Fruit fly (Drosophila melanogaster): ENCODE measurements around the gene dpr11.

The dpr11 gene

DNA sequence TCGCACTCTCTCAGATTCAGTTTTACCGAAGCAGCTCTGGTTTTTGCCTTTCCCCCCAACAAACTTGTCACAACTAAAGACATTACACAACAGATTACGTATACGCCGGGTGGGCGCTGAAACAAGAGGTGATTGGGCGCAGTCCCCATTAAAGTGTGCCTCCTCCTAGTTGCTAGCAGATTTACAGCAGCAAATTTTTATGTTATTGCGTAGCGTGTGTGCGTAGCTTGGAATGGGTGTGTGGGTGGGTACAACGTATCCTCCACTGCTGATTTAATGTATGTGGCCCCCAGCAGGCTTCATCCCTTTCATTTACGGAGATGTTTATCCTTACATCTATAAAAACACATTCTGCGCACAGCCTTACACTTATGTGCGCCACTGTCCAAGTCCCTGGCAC, 24.3 kb downstream of the dpr11 start:
- TF ChIP-seq CG3032 (tag; optimal IDR thresholded peaks at IDR 0.05) (no peak), Ets21C (GFP tag; optimal IDR thresholded peaks at IDR 0.05) (no peak), vri (GFP tag; optimal IDR thresholded peaks at IDR 0.05) (no peak), fkh (GFP tag; optimal IDR thresholded peaks at IDR 0.05) (no peak), net (GFP tag; optimal IDR thresholded peaks at IDR 0.05) (no peak), CG7368 (GFP tag; optimal IDR thresholded peaks at IDR 0.05) (no peak), Hr39 (GFP tag; optimal IDR thresholded peaks at IDR 0.05) (no peak), pdm3 (GFP tag; optimal IDR thresholded peaks at IDR 0.05) (no peak), CG1621 (tag; optimal IDR thresholded peaks at IDR 0.05) (no peak), CG8119 (GFP tag; IDR thresholded peaks at IDR 0.05) (no peak), Ets96B (tag; optimal IDR thresholded peaks at IDR 0.05) (no peak), Lpt (GFP tag; optimal IDR thresholded peaks at IDR 0.05) (no peak), Eip75B (GFP tag; optimal IDR thresholded peaks at IDR 0.05) (no peak), CG6808 (GFP tag; optimal IDR thresholded peaks at IDR 0.05) (no peak), CG6276 (GFP tag; optimal IDR thresholded peaks at IDR 0.05) (no peak), svp (GFP tag) (no peak), CG11902 (GFP tag; optimal IDR thresholded peaks at IDR 0.05) (no peak), Sox15 (GFP tag; optimal IDR thresholded peaks at IDR 0.05) (no peak)

DNA sequence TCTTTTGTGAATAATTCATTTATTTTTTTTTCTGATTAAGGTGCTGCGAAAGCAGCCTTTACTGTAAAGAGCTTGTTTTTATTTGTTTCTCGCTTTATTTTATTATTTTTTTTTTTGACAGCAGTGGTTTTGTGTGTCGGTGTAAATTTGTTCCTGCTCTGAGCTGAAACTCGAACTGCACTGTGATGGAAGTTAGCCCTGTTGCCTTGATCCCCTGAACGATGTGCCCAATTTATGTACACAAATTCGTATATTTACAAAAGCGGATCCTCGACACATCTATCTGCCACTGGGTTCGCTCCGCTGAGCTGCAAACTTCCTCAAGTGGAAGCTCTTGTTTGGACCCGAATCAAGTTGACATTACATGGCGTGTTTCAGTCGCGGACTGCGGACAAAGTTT, 32.9 kb downstream of the dpr11 start, which contains the start of gene CG1137:
Gene CG1137, minus strand, starts transcription at position 101 of the 400 bp plus-strand sequence.
- TF ChIP-seq CG34406 (GFP tag; optimal IDR thresholded peaks at IDR 0.05) (no peak), Sox15 (GFP tag; optimal IDR thresholded peaks at IDR 0.05) (no peak), topi (GFP tag; optimal IDR thresholded peaks at IDR 0.05) (no peak), CG8632 (GFP tag; optimal IDR thresholded peaks at IDR 0.05) (no peak), spab (GFP tag; optimal IDR thresholded peaks at IDR 0.05) (no peak), Hr38 (GFP tag; optimal IDR thresholded peaks at IDR 0.05) (no peak), Sox102F (GFP tag; optimal IDR thresholded peaks at IDR 0.05) (no peak), Eip78C (GFP tag) (no peak), Ets21C (GFP tag; optimal IDR thresholded peaks at IDR 0.05) (no peak)

DNA sequence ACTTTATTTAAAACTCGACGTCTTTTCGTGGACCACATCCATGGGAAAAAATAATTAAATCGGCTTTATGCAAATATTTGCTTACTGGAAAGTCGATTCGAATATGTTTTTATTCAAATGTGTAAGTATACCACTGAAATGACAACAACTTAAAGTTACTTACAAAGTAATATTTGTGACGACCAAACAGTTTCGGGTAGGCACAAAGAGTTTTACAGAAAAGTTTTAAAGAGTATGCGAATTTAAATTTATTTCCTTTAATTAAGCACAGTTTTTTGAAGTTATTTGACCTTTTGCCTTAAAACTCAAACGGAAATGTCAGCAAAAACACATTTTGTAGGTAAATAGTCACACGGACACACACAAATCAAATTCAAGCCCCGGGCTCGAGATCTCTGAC, 44.4 kb downstream of the dpr11 start, which contains the start of gene Pif2:
Gene Pif2, plus strand, starts transcription at position 301 of the 400 bp plus-strand sequence.
- TF ChIP-seq CG32006 (GFP tag; optimal IDR thresholded peaks at IDR 0.05) = no peak
- no peak for TF ChIP-seq spab (GFP tag; optimal IDR thresholded peaks at IDR 0.05)

DNA sequence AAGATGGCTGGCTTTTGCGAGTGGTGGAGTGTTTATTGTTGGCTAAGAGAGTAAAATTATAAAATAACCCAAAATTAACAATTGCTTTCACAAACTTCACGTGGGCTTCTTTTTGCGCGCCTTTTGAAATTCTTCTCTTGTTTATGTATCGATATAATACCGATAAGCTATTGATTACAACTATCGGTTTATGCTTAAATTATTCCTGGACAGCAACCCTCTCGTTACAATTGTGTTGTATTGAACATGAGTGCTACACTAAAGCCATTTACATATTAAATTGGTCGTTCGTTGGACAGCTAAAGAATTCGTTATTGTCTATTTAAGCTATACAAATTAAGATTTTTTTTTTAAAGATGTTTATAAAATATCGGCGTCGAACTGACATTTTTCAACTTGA, 59.1 kb downstream of the dpr11 start:
- TF ChIP-seq CG6792 (GFP tag; optimal IDR thresholded peaks at IDR 0.05) (no peak), Gug (GFP tag; IDR thresholded peaks at IDR 0.05) (no peak), CG11762 (GFP tag; optimal IDR thresholded peaks at IDR 0.05; ENCODE audit: insufficient read depth) (no peak), dsx (GFP tag; optimal IDR thresholded peaks at IDR 0.05; ENCODE audit: poor library complexity, severe bottlenecking) (no peak), eg (GFP tag; IDR thresholded peaks at IDR 0.05) (no peak), CG16779 (tag; optimal IDR thresholded peaks at IDR 0.05) (no peak), Blimp-1 (GFP tag; optimal IDR thresholded peaks at IDR 0.05) (no peak), lz (GFP tag; optimal IDR thresholded peaks at IDR 0.05) (no peak), Hr39 (GFP tag; optimal IDR thresholded peaks at IDR 0.05) (no peak)

DNA sequence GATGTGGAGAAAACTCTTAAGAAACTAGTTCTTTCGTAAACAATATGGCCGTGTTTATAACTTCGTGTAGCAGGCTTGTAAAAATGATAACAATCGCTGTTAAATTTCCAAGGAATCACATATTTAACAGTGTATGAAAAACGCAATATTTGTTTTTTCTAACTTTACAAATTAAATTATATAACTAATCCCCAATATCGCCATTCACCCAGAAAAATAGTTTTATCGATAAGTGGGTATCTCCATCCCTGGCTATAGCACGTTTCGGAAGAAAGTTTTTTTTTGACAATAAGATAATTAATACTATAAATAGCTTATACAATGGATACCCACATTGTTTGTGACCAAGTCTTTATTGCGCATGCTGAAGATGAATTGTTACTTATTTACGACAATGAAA, 65.9 kb downstream of the dpr11 start, which contains the start of gene CG15185:
Gene CG15185, plus strand, starts transcription at position 301 of the 400 bp plus-strand sequence.
- TF ChIP-seq cyc (GFP tag; optimal IDR thresholded peaks at IDR 0.05) (no peak), OdsH (GFP tag; optimal IDR thresholded peaks at IDR 0.05) (no peak), CG8632 (GFP tag; optimal IDR thresholded peaks at IDR 0.05) (no peak), CG31627 (GFP tag; optimal IDR thresholded peaks at IDR 0.05) (no peak), Sox14 (GFP tag; optimal IDR thresholded peaks at IDR 0.05) (no peak), Gug (GFP tag; IDR thresholded peaks at IDR 0.05) (no peak), svp (GFP tag) (no peak), CG15336 (GFP tag; IDR thresholded peaks at IDR 0.05) (no peak), CG4318 (GFP tag; optimal IDR thresholded peaks at IDR 0.05) (no peak), Blimp-1 (GFP tag; optimal IDR thresholded peaks at IDR 0.05) (no peak), salr (GFP tag; optimal IDR thresholded peaks at IDR 0.05) (no peak), dac (GFP tag; optimal IDR thresholded peaks at IDR 0.05) (no peak), Sox15 (GFP tag; optimal IDR thresholded peaks at IDR 0.05) (no peak), CG6792 (GFP tag; optimal IDR thresholded peaks at IDR 0.05) (no peak), CG10669 (GFP tag; optimal IDR thresholded peaks at IDR 0.05) (no peak)
